Fruit fly (Drosophila melanogaster): ENCODE measurements around the gene jp.

jp gene

dm6 chr2L:9569588-9570434 lies 3.3 kb upstream of the jp start (continued):
- TF ChIP-seq Xbp1 (GFP tag; optimal IDR thresholded peaks at IDR 0.05) = peak; percentile 96
- peak; percentile 66 for TF ChIP-seq CG4617 (GFP tag; optimal IDR thresholded peaks at IDR 0.05; ENCODE audit: borderline replicate concordance)
- peak; percentile 76 for TF ChIP-seq CG8765 (GFP tag; IDR thresholded peaks at IDR 0.05)
- TF ChIP-seq Stat92E (GFP tag; optimal IDR thresholded peaks at IDR 0.05) = peak in 1 of 3 experiments; percentile 84
- TF ChIP-seq Hr51 (GFP tag; optimal IDR thresholded peaks at IDR 0.05) = peak; percentile 91 to 98
- peak; percentile 87 for TF ChIP-seq HLH54F (GFP tag; optimal IDR thresholded peaks at IDR 0.05)
- peak; percentile 43; the same call in 1 of the 2 replicates for TF ChIP-seq CG13287 (GFP tag; IDR thresholded peaks at IDR 0.05; ENCODE audit: partially characterized antibody)
- TF ChIP-seq CG10274 (GFP tag; optimal IDR thresholded peaks at IDR 0.05) = peak; percentile 92
- TF ChIP-seq CG8290 (GFP tag; optimal IDR thresholded peaks at IDR 0.05) = peak; percentile 92
- peak; percentile 59 to 76 for TF ChIP-seq CG8290 (tag; optimal IDR thresholded peaks at IDR 0.05)
- no peak for TF ChIP-seq aop (GFP tag; IDR thresholded peaks at IDR 0.05)
- TF ChIP-seq ssp (GFP tag; IDR thresholded peaks at IDR 0.05) = peak; percentile 82
- TF ChIP-seq CG2678 (tag; optimal IDR thresholded peaks at IDR 0.05) = peak; percentile 99
- TF ChIP-seq Hand (GFP tag; optimal IDR thresholded peaks at IDR 0.05) = peak; percentile 96
- TF ChIP-seq H15 (GFP tag; IDR thresholded peaks at IDR 0.05) = peak; percentile 82
- peak; percentile 29 for TF ChIP-seq en (GFP tag; optimal IDR thresholded peaks at IDR 0.05)
- no peak for TF ChIP-seq cg (GFP tag; optimal IDR thresholded peaks at IDR 0.05)
- TF ChIP-seq vnd (GFP tag; IDR thresholded peaks at IDR 0.05; ENCODE audit: partially characterized antibody) = peak; percentile 37; the same call in 1 of the 3 replicates
- no peak for TF ChIP-seq sc (optimal IDR thresholded peaks at IDR 0.05)
- TF ChIP-seq sc (GFP tag; optimal IDR thresholded peaks at IDR 0.05) = peak; percentile 95
- TF ChIP-seq CG5245 (GFP tag; optimal IDR thresholded peaks at IDR 0.05) = peak; percentile 92
- peak; percentile 77 for TF ChIP-seq CG1024 (GFP tag; IDR thresholded peaks at IDR 0.05)
- peak; percentile 83 for TF ChIP-seq mam (GFP tag; optimal IDR thresholded peaks at IDR 0.05)
- TF ChIP-seq Lpt (GFP tag; optimal IDR thresholded peaks at IDR 0.05) = no peak
- TF ChIP-seq Poxn (GFP tag; IDR thresholded peaks at IDR 0.05) = peak; percentile 78
- peak; percentile 91 for TF ChIP-seq CG15479 (GFP tag; optimal IDR thresholded peaks at IDR 0.05)

dm6 chr2L:9569131-9569530 lies 2.6 kb upstream of the jp start:
- TF ChIP-seq CG18262 (tag; optimal IDR thresholded peaks at IDR 0.05) (no peak), CG4360 (GFP tag; IDR thresholded peaks at IDR 0.05) (peak; percentile 92)

dm6 chr2L:9568360-9569088 lies 2.0 kb upstream of the jp start, which contains the start of gene brwl:
Gene brwl (plus strand): TSS chr2L:9568890.
- TF ChIP-seq Xrp1 (GFP tag; IDR thresholded peaks at IDR 0.05) (peak; percentile 99), lilli (GFP tag; optimal IDR thresholded peaks at IDR 0.05) (peak; percentile 99), fd64A (GFP tag; optimal IDR thresholded peaks at IDR 0.05) (peak; percentile 95), pho (GFP tag; optimal IDR thresholded peaks at IDR 0.05) (peak; percentile 98), inv (GFP tag; IDR thresholded peaks at IDR 0.05; ENCODE audit: partially characterized antibody) (no peak), dysf (GFP tag; IDR thresholded peaks at IDR 0.05) (peak; percentile 99), Asciz (GFP tag; optimal IDR thresholded peaks at IDR 0.05) (peak; percentile 98), CG7839 (tag; optimal IDR thresholded peaks at IDR 0.05) (peak; percentile 99), CG17361 (GFP tag; IDR thresholded peaks at IDR 0.05) (peak; percentile 99), dmrt99B (tag; optimal IDR thresholded peaks at IDR 0.05) (peak; percentile 99), zen (tag; optimal IDR thresholded peaks at IDR 0.05) (peak; percentile 99), Hr78 (GFP tag; optimal IDR thresholded peaks at IDR 0.05) (peak in 1 of 2 experiments; percentile 95), Dbx (GFP tag; IDR thresholded peaks at IDR 0.05) (peak; percentile 98), Bdp1 (GFP tag; optimal IDR thresholded peaks at IDR 0.05) (peak; percentile 94), CG4730 (GFP tag; IDR thresholded peaks at IDR 0.05) (peak; percentile 98), Dek (tag; optimal IDR thresholded peaks at IDR 0.05) (peak; percentile 98), nmo (GFP tag; optimal IDR thresholded peaks at IDR 0.05) (peak; percentile 99), Sox102F (GFP tag; optimal IDR thresholded peaks at IDR 0.05) (peak; percentile 99)

Measured in whole organism, embryonic.